Fruit fly (Drosophila melanogaster) whole organism, embryonic: ENCODE data around the gene nAChRalpha7.

ENCODE experiments used
- Antp ChIP-seq: fragments of 200-800 bp; sonication (Bioruptor generic); optimal IDR thresholded peaks from 3 replicates; lab custom pipeline; 2016; ENCODE audit warnings: missing biosample characterization, missing genetic modification characterization
- Atf-2 ChIP-seq: fragments of 200-800 bp; sonication (Bioruptor generic); optimal IDR thresholded peaks from 2 replicates; lab custom pipeline; 2016; ENCODE audit warnings: missing biosample characterization, missing genetic modification characterization
- Atf3 ChIP-seq: fragments of 200-800 bp; sonication (Bioruptor generic); optimal IDR thresholded peaks from 3 replicates; lab custom pipeline; 2016; ENCODE audit warnings: missing biosample characterization, missing genetic modification characterization
- CG10147 ChIP-seq: fragments of 200-800 bp; sonication (Bioruptor generic); optimal IDR thresholded peaks from 2 replicates; lab custom pipeline; 2019; ENCODE audit warnings: missing biosample characterization, mild to moderate bottlenecking, missing genetic modification characterization, moderate library complexity
- CG11398 ChIP-seq: fragments of 200-800 bp; sonication (Bioruptor generic); optimal IDR thresholded peaks from 2 replicates; lab custom pipeline; 2016; ENCODE audit warnings: missing biosample characterization, missing genetic modification characterization
- CG12155 ChIP-seq: fragments of 200-800 bp; sonication (Bioruptor generic); optimal IDR thresholded peaks from 3 replicates; lab custom pipeline; 2016; ENCODE audit warnings: missing biosample characterization, missing genetic modification characterization
- CG15073 ChIP-seq: fragments of 200-800 bp; sonication (Bioruptor generic); optimal IDR thresholded peaks from 2 replicates; lab custom pipeline; 2016; ENCODE audit warnings: missing biosample characterization, missing genetic modification characterization
- CG1602 ChIP-seq: fragments of 200-800 bp; sonication (Bioruptor generic); optimal IDR thresholded peaks from 3 replicates; lab custom pipeline; 2016; ENCODE audit warnings: missing biosample characterization, missing genetic modification characterization
- CG16779 ChIP-seq: fragments of 200-800 bp; sonication (Bioruptor generic); IDR thresholded peaks from 2 replicates; pipeline ENCODE4 v1.3.6; 2022; ENCODE audit warnings: missing biosample characterization, missing genetic modification characterization
- CG17568 ChIP-seq: fragments of 200-800 bp; sonication (Bioruptor generic); optimal IDR thresholded peaks from 2 replicates; lab custom pipeline; 2018; ENCODE audit warnings: missing biosample characterization, mild to moderate bottlenecking, missing genetic modification characterization, moderate library complexity
- CG18262 ChIP-seq: fragments of 200-800 bp; optimal IDR thresholded peaks from 3 replicates; lab custom pipeline; 2019; ENCODE audit warnings: missing biosample characterization, mild to moderate bottlenecking, missing genetic modification characterization, moderate library complexity
- CG2199 ChIP-seq: fragments of 200-800 bp; sonication (Bioruptor generic); IDR thresholded peaks from 3 replicates; pipeline ENCODE4 v1.3.6; 2022; ENCODE audit warnings: missing biosample characterization, missing genetic modification characterization
- CG2875 ChIP-seq: fragments of 200-800 bp; sonication (Bioruptor generic); optimal IDR thresholded peaks from 2 replicates; lab custom pipeline; 2017; ENCODE audit warnings: missing biosample characterization, mild to moderate bottlenecking, missing genetic modification characterization, missing genetic modification reagents
- CG30403 ChIP-seq: fragments of 200-800 bp; sonication (Bioruptor generic); optimal IDR thresholded peaks from 3 replicates; lab custom pipeline; 2016; ENCODE audit warnings: missing biosample characterization, missing genetic modification characterization
- CG31388 ChIP-seq: fragments of 200-800 bp; sonication (Bioruptor generic); optimal IDR thresholded peaks from 2 replicates; lab custom pipeline; 2016; ENCODE audit warnings: missing biosample characterization, missing genetic modification characterization
- CG32772 ChIP-seq: fragments of 200-800 bp; sonication (Bioruptor generic); IDR thresholded peaks from 2 replicates; pipeline ENCODE4 v1.3.6; 2022; ENCODE audit warnings: missing biosample characterization, missing genetic modification characterization
- CG3838 ChIP-seq: fragments of 200-800 bp; sonication (Bioruptor generic); optimal IDR thresholded peaks from 3 replicates; lab custom pipeline; 2016; ENCODE audit warnings: missing biosample characterization, missing genetic modification characterization
- CG5245 ChIP-seq: fragments of 200-800 bp; sonication (Bioruptor generic); optimal IDR thresholded peaks from 3 replicates; lab custom pipeline; 2016; ENCODE audit warnings: missing biosample characterization, missing genetic modification characterization
- CG6654 ChIP-seq: fragments of 200-800 bp; sonication (Bioruptor generic); optimal IDR thresholded peaks from 2 replicates; lab custom pipeline; 2017; ENCODE audit warnings: missing biosample characterization, mild to moderate bottlenecking, missing genetic modification characterization
- CG6813 ChIP-seq: fragments of 200-800 bp; sonication (Bioruptor generic); optimal IDR thresholded peaks from 2 replicates; lab custom pipeline; 2017; ENCODE audit warnings: missing biosample characterization, missing genetic modification characterization, mild to moderate bottlenecking, moderate library complexity, missing genetic modification reagents
- CG7987 ChIP-seq: fragments of 200-800 bp; sonication (Bioruptor generic); optimal IDR thresholded peaks from 2 replicates; lab custom pipeline; 2018; ENCODE audit warnings: missing biosample characterization, mild to moderate bottlenecking, missing genetic modification characterization, moderate library complexity
- CG9609 ChIP-seq: fragments of 200-800 bp; sonication (Bioruptor generic); optimal IDR thresholded peaks from 3 replicates; lab custom pipeline; 2016; ENCODE audit warnings: missing biosample characterization, missing genetic modification characterization
- CG9932 ChIP-seq: fragments of 200-800 bp; sonication (Bioruptor generic); IDR thresholded peaks from 2 replicates; pipeline ENCODE4 v1.3.6; 2022; ENCODE audit warnings: missing biosample characterization, missing genetic modification characterization
- CTCF ChIP-seq: fragments of 200-800 bp; sonication (Bioruptor generic); optimal IDR thresholded peaks from 2 replicates; lab custom pipeline; 2017; ENCODE audit warnings: missing biosample characterization, mild to moderate bottlenecking, missing genetic modification characterization, moderate library complexity
- Eip74EF ChIP-seq, 2 experiments: fragments of 200-800 bp in 1 of 2; fragments of >200 bp in 1 of 2; sonication (Bioruptor generic) in 1 of 2; optimal IDR thresholded peaks; 2 replicates each; lab custom pipeline; 2017 to 2019; ENCODE audit warnings: missing biosample characterization in 2 of 2, missing genetic modification characterization in 2 of 2, mild to moderate bottlenecking in 1 of 2, moderate library complexity in 1 of 2
- HmgD ChIP-seq: fragments of 200-800 bp; sonication (Bioruptor generic); optimal IDR thresholded peaks from 3 replicates; lab custom pipeline; 2016; ENCODE audit warnings: missing biosample characterization, missing genetic modification characterization
- Lim3 ChIP-seq: fragments of 200-800 bp; sonication (Bioruptor generic); IDR thresholded peaks from 2 replicates; pipeline ENCODE4 v1.3.6; 2022; ENCODE audit warnings: missing biosample characterization, missing genetic modification characterization
- Rx ChIP-seq: fragments of 200-800 bp; sonication (Bioruptor generic); IDR thresholded peaks from 2 replicates; pipeline ENCODE4 v1.3.6; 2022; ENCODE audit warnings: missing biosample characterization, missing genetic modification characterization
- Scr ChIP-seq: fragments of 200-800 bp; sonication (Bioruptor generic); IDR thresholded peaks from 2 replicates; pipeline ENCODE4 v1.3.6; 2022; ENCODE audit warnings: missing biosample characterization, missing genetic modification characterization; ENCODE audit not compliant: partially characterized antibody
- Vsx1 ChIP-seq: fragments of 200-800 bp; sonication (Bioruptor generic); optimal IDR thresholded peaks from 2 replicates; lab custom pipeline; 2017; ENCODE audit warnings: missing biosample characterization, mild to moderate bottlenecking, missing genetic modification characterization, missing genetic modification reagents
- cato ChIP-seq: fragments of 200-800 bp; sonication (Bioruptor generic); optimal IDR thresholded peaks from 2 replicates; lab custom pipeline; 2016; ENCODE audit warnings: missing biosample characterization, missing genetic modification characterization, borderline replicate concordance
- corto ChIP-seq: fragments of 200-800 bp; sonication (Bioruptor generic); optimal IDR thresholded peaks from 2 replicates; lab custom pipeline; 2016; ENCODE audit warnings: missing biosample characterization, mild to moderate bottlenecking, missing genetic modification characterization, moderate library complexity
- crp ChIP-seq, 2 experiments: fragments of 200-800 bp; sonication (Bioruptor generic); optimal IDR thresholded peaks; 2 replicates in 1 of 2; 3 replicates in 1 of 2; lab custom pipeline; 2017; ENCODE audit warnings: missing biosample characterization in 2 of 2, missing genetic modification characterization in 2 of 2, mild to moderate bottlenecking in 1 of 2, moderate library complexity in 1 of 2
- esg ChIP-seq: fragments of 200-800 bp; sonication (Bioruptor generic); conservative IDR thresholded peaks from 2 replicates; pipeline ENCODE4 v1.3.6; 2022; ENCODE audit warnings: missing biosample characterization, missing genetic modification characterization
- fu2 ChIP-seq: fragments of 200-800 bp; sonication (Bioruptor generic); optimal IDR thresholded peaks from 2 replicates; lab custom pipeline; 2016; ENCODE audit warnings: missing biosample characterization, missing genetic modification characterization
- gce ChIP-seq: fragments of 200-800 bp; sonication (Bioruptor generic); IDR thresholded peaks from 3 replicates; pipeline ENCODE4 v1.3.6; 2022; ENCODE audit warnings: missing biosample characterization, missing genetic modification characterization
- grau ChIP-seq: fragments of 200-800 bp; optimal IDR thresholded peaks from 3 replicates; lab custom pipeline; 2019; ENCODE audit warnings: missing biosample characterization, mild to moderate bottlenecking, missing genetic modification characterization, moderate library complexity
- grn ChIP-seq: fragments of 200-800 bp; sonication (Bioruptor generic); optimal IDR thresholded peaks from 3 replicates; lab custom pipeline; 2017; ENCODE audit warnings: missing biosample characterization, missing genetic modification characterization
- hkb ChIP-seq, 2 experiments: fragments of 200-800 bp in 1 of 2; fragments of >200 bp in 1 of 2; sonication (Bioruptor generic) in 1 of 2; IDR thresholded peaks in 1 of 2; optimal IDR thresholded peaks in 1 of 2; 2 replicates each; pipeline versions ENCODE4 v1.3.6 to Lab custom; 2017 to 2022; ENCODE audit warnings: missing biosample characterization in 1 of 2, missing genetic modification characterization in 1 of 2
- hth ChIP-seq: fragments of >200 bp; optimal IDR thresholded peaks from 2 replicates; lab custom pipeline; 2017; ENCODE audit warnings: inconsistent platforms
- lilli ChIP-seq: fragments of 200-800 bp; sonication (Bioruptor generic); optimal IDR thresholded peaks from 3 replicates; lab custom pipeline; 2016; ENCODE audit warnings: missing biosample characterization, missing genetic modification characterization
- nau ChIP-seq: fragments of 200-800 bp; sonication (Bioruptor generic); optimal IDR thresholded peaks from 3 replicates; lab custom pipeline; 2017; ENCODE audit warnings: missing biosample characterization, mild to moderate bottlenecking, missing genetic modification characterization, missing genetic modification reagents
- psq ChIP-seq: fragments of 200-800 bp; sonication (Bioruptor generic); optimal IDR thresholded peaks from 2 replicates; lab custom pipeline; 2017; ENCODE audit warnings: missing biosample characterization, missing genetic modification characterization
- schlank ChIP-seq: fragments of 200-800 bp; sonication (Bioruptor generic); optimal IDR thresholded peaks from 2 replicates; lab custom pipeline; 2018; ENCODE audit warnings: missing biosample characterization, mild to moderate bottlenecking, missing genetic modification characterization
- sd ChIP-seq: fragments of 200-800 bp; sonication (Bioruptor generic); optimal IDR thresholded peaks from 3 replicates; lab custom pipeline; 2018; ENCODE audit warnings: missing biosample characterization, mild to moderate bottlenecking, missing genetic modification characterization, moderate library complexity
- sima ChIP-seq: fragments of 200-800 bp; sonication (Bioruptor generic); optimal IDR thresholded peaks from 2 replicates; lab custom pipeline; 2016; ENCODE audit warnings: missing biosample characterization, missing genetic modification characterization
- sob ChIP-seq: fragments of 200-800 bp; sonication (Bioruptor generic); IDR thresholded peaks from 2 replicates; pipeline ENCODE4 v1.3.6; 2022; ENCODE audit warnings: missing biosample characterization, missing genetic modification characterization
- stwl ChIP-seq: fragments of 200-800 bp; sonication (Bioruptor generic); optimal IDR thresholded peaks from 3 replicates; lab custom pipeline; 2018; ENCODE audit warnings: missing biosample characterization, mild to moderate bottlenecking, missing genetic modification characterization, moderate library complexity
- tna ChIP-seq: fragments of 200-800 bp; sonication (Bioruptor generic); IDR thresholded peaks from 2 replicates; pipeline ENCODE4 v1.3.6; 2022; ENCODE audit warnings: missing biosample characterization, missing genetic modification characterization; ENCODE audit not compliant: partially characterized antibody
- zf30C ChIP-seq: fragments of 200-800 bp; sonication (Bioruptor generic); optimal IDR thresholded peaks from 3 replicates; lab custom pipeline; 2018; ENCODE audit warnings: missing biosample characterization, mild to moderate bottlenecking, missing genetic modification characterization
- zfh2 ChIP-seq: fragments of 200-800 bp; sonication (Bioruptor generic); optimal IDR thresholded peaks from 2 replicates; lab custom pipeline; 2016; ENCODE audit warnings: missing biosample characterization, missing genetic modification characterization

Gene nAChRalpha7

DNA sequence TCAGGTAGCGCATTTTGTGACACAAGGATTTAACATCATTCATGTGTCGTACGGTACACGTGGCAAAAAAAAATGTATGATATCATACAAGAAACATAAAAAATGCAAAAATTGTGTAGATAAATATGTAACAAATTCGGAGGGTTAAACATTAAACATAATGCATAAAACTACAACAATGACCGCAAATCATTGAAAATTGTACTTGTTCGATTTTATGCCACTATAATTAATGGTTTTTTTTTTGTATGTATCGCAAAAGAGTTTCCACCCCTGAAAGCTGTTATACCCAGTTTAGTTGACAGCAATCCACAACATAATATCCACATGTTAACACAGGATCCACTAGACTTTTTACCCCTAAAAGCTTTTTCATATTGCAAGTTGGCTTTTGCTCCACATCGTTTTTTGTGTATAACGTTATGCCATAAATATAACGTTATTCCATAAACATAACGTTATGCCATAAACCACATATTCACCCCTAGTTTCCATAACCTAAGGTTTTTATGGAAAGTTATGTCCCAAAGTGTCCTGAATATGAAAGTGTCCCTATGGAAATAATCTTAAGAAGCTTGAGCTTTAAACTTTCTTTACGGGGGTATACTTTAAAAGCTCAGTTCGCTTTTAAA, 704 bp upstream of the nAChRalpha7 start (continued):
- TF ChIP-seq CG17568 (GFP tag; lab: Kevin White, UChicago) (no peak), CG11398 (GFP tag; lab: Kevin White, UChicago) (peak; percentile 7), sob (GFP tag; lab: Robert Waterston, UW) (no peak), CG9932 (no peak), CG6813 (no peak), grau (peak; percentile 21), hkb (optimal IDR thresholded peaks at IDR 0.05; lab: Kevin White, UChicago) (no peak), hkb (GFP tag; IDR thresholded peaks at IDR 0.05; lab: Robert Waterston, UW) (no peak), HmgD (GFP tag; lab: Kevin White, UChicago) (no peak), Rx (GFP tag; lab: Robert Waterston, UW) (no peak), grn (GFP tag; lab: Kevin White, UChicago) (no peak), lilli (GFP tag; lab: Kevin White, UChicago) (no peak), gce (GFP tag; lab: Robert Waterston, UW) (no peak), hth (no peak), sd (no peak), corto (GFP tag; lab: Kevin White, UChicago) (peak; percentile 17), CG6654 (GFP tag; lab: Kevin White, UChicago) (no peak), CG2875 (GFP tag; lab: Kevin White, UChicago) (no peak), nau (no peak), Atf-2 (GFP tag; lab: Kevin White, UChicago) (peak; percentile 30), Eip74EF (GFP tag; optimal IDR thresholded peaks at IDR 0.05; lab: Kevin White, UChicago) (no peak), cato (no peak), CG30403 (GFP tag; lab: Kevin White, UChicago) (peak; percentile 39), crp (GFP tag; optimal IDR thresholded peaks at IDR 0.05; lab: Kevin White, UChicago) (no peak), CTCF (peak; percentile 52), CG16779 (GFP tag; lab: Robert Waterston, UW) (no peak), esg (GFP tag; lab: Robert Waterston, UW) (no peak), zf30C (GFP tag; lab: Kevin White, UChicago) (peak; percentile 51), CG2199 (GFP tag; lab: Robert Waterston, UW) (no peak), CG18262 (tag; lab: Kevin White, UChicago) (peak; percentile 1), CG12155 (GFP tag; lab: Kevin White, UChicago) (no peak), Antp (no peak), CG9609 (GFP tag; lab: Kevin White, UChicago) (no peak), tna (GFP tag; lab: Robert Waterston, UW) (no peak), psq (no peak), CG15073 (GFP tag; lab: Kevin White, UChicago) (no peak), stwl (tag; lab: Kevin White, UChicago) (no peak), sima (GFP tag; lab: Kevin White, UChicago) (no peak), Scr (GFP tag; lab: Robert Waterston, UW) (no peak), CG32772 (GFP tag; lab: Robert Waterston, UW) (no peak), Lim3 (GFP tag; lab: Robert Waterston, UW) (no peak), CG31388 (GFP tag; lab: Kevin White, UChicago) (no peak), CG1602 (peak; percentile 25), CG5245 (GFP tag; lab: Kevin White, UChicago) (no peak), CG10147 (GFP tag; lab: Kevin White, UChicago) (no peak), Vsx1 (GFP tag; lab: Kevin White, UChicago) (no peak), CG3838 (GFP tag; lab: Kevin White, UChicago) (no peak), CG7987 (GFP tag; lab: Kevin White, UChicago) (no peak), zfh2 (GFP tag; lab: Kevin White, UChicago) (peak; percentile 0), schlank (tag; lab: Kevin White, UChicago) (no peak), fu2 (peak; percentile 21), Atf3 (no peak)
